Fruit fly (Drosophila melanogaster) whole organism, adult: Measurements from ENCODE around the gene CG13643.

Experiments used
- CG12768 ChIP-seq: fragments of 200-800 bp; sonication (Bioruptor generic); optimal IDR thresholded peaks from 2 replicates; lab custom pipeline; 2017; ENCODE audit warnings: missing biosample characterization, missing genetic modification characterization, mild to moderate bottlenecking, moderate library complexity, missing genetic modification reagents
- CG1620 ChIP-seq: fragments of 200-800 bp; sonication (Bioruptor generic); optimal IDR thresholded peaks from 2 replicates; lab custom pipeline; 2016; ENCODE audit warnings: missing biosample characterization, missing genetic modification characterization
- CG7101 ChIP-seq: fragments of 200-800 bp; sonication (Bioruptor generic); optimal IDR thresholded peaks from 2 replicates; lab custom pipeline; 2018; ENCODE audit warnings: missing biosample characterization, mild to moderate bottlenecking, missing genetic modification characterization, moderate library complexity
- Crg-1 ChIP-seq: fragments of 200-800 bp; sonication (Bioruptor generic); optimal IDR thresholded peaks from 2 replicates; lab custom pipeline; 2016; ENCODE audit warnings: missing biosample characterization, missing genetic modification characterization
- pad ChIP-seq: fragments of 200-800 bp; sonication (Bioruptor generic); optimal IDR thresholded peaks from 3 replicates; lab custom pipeline; 2017; ENCODE audit warnings: missing biosample characterization, missing genetic modification characterization, mild to moderate bottlenecking, moderate library complexity, missing genetic modification reagents
- toe ChIP-seq: fragments of 200-800 bp; sonication (Bioruptor generic); optimal IDR thresholded peaks from 2 replicates; lab custom pipeline; 2016; ENCODE audit warnings: missing biosample characterization, missing genetic modification characterization

DNA sequence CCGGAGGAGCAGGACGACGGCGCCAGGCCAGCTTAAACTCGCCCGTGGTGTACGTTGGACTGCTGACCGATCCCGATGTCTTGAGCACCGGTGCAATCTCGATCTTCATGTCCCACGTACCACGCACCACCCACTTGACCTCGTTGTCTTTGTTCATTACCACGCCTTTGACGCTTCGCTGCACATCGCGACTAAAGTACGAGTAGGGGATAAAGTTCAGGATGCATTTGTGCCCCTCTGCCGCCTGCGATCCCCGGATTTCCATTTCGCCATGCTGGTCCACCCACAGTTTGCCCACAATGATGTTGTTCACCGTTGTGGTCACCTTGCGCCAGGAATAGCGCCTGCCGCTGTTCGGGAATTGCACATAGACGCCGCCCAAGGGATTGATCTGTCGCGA, 30.0 kb upstream of the CG13643 start:
- no peak for TF ChIP-seq pad (GFP tag; lab: Kevin White, UChicago)
- TF ChIP-seq Crg-1, result no peak
- no peak for TF ChIP-seq CG7101
- TF ChIP-seq CG1620, result no peak
- TF ChIP-seq toe (GFP tag; lab: Kevin White, UChicago), result no peak
- TF ChIP-seq CG12768 (GFP tag; lab: Kevin White, UChicago), result no peak
